Worm (Caenorhabditis elegans) whole organism, mixed stage, embryonic: ENCODE data around the gene sre-31.

Experiments
- M03D4.4 ChIP-seq: sonication (generic microtip); optimal IDR thresholded peaks from 2 replicates; lab custom pipeline; 2017; ENCODE audit warnings: mild to moderate bottlenecking, missing genetic modification characterization, missing compliant biosample characterization
- bed-3 ChIP-seq: fragments of 200-800 bp; sonication (Bioruptor generic); optimal IDR thresholded peaks from 3 replicates; lab custom pipeline; 2018; ENCODE audit warnings: mild to moderate bottlenecking, missing genetic modification characterization, moderate library complexity, missing compliant biosample characterization
- blmp-1 ChIP-seq: fragments of 150-350 bp; optimal IDR thresholded peaks from 2 replicates; lab custom pipeline; 2014; ENCODE audit warnings: missing biosample characterization, missing genetic modification characterization
- ceh-39 ChIP-seq: fragments of 150-350 bp; optimal IDR thresholded peaks from 2 replicates; lab custom pipeline; 2014; ENCODE audit warnings: missing biosample characterization, missing genetic modification characterization
- ceh-43 ChIP-seq: fragments of 200-800 bp; sonication (Bioruptor generic); optimal IDR thresholded peaks from 2 replicates; lab custom pipeline; 2018; ENCODE audit warnings: mild to moderate bottlenecking, missing genetic modification characterization, moderate library complexity, missing compliant biosample characterization
- ceh-83 ChIP-seq: fragments of 200-800 bp; sonication (Bioruptor generic); optimal IDR thresholded peaks from 2 replicates; lab custom pipeline; 2018; ENCODE audit warnings: mild to moderate bottlenecking, missing genetic modification characterization, missing compliant biosample characterization
- ces-1 ChIP-seq: fragments of 150-350 bp; optimal IDR thresholded peaks from 2 replicates; lab custom pipeline; 2014; ENCODE audit warnings: missing biosample characterization, missing genetic modification reagents, missing genetic modification characterization
- cnd-1 ChIP-seq: fragments of 200-800 bp; sonication (Bioruptor generic); optimal IDR thresholded peaks from 2 replicates; lab custom pipeline; 2018; ENCODE audit warnings: mild to moderate bottlenecking, missing genetic modification characterization, missing compliant biosample characterization
- drap-1 ChIP-seq: fragments of 200-800 bp; sonication (Bioruptor generic); optimal IDR thresholded peaks from 3 replicates; lab custom pipeline; 2018; ENCODE audit warnings: mild to moderate bottlenecking, missing genetic modification characterization, missing compliant biosample characterization
- elt-1 ChIP-seq: sonication (generic microtip); optimal IDR thresholded peaks from 2 replicates; lab custom pipeline; 2017; ENCODE audit warnings: missing genetic modification characterization, mild to moderate bottlenecking, missing compliant biosample characterization, antibody characterized with exemption, moderate library complexity, borderline replicate concordance; ENCODE audit not compliant: insufficient read depth
- elt-3 ChIP-seq: fragments of 150-350 bp; optimal IDR thresholded peaks from 2 replicates; lab custom pipeline; 2014; ENCODE audit warnings: missing biosample characterization, missing genetic modification characterization
- flh-1 ChIP-seq: fragments of 200-800 bp; sonication (Bioruptor generic); optimal IDR thresholded peaks from 2 replicates; lab custom pipeline; 2018; ENCODE audit warnings: mild to moderate bottlenecking, missing genetic modification characterization, moderate library complexity, missing compliant biosample characterization
- ham-2 ChIP-seq: fragments of 200-800 bp; sonication (Bioruptor generic); optimal IDR thresholded peaks from 2 replicates; lab custom pipeline; 2018; ENCODE audit warnings: mild to moderate bottlenecking, missing genetic modification characterization, missing compliant biosample characterization
- hlh-1 ChIP-seq: fragments of 150-350 bp; optimal IDR thresholded peaks from 2 replicates; lab custom pipeline; 2014; ENCODE audit warnings: missing biosample characterization, missing genetic modification reagents, missing genetic modification characterization
- lin-13 ChIP-seq: fragments of 150-350 bp; optimal IDR thresholded peaks from 2 replicates; lab custom pipeline; 2014; ENCODE audit warnings: missing biosample characterization, missing genetic modification characterization
- lin-32 ChIP-seq: fragments of 200-800 bp; sonication (Bioruptor generic); optimal IDR thresholded peaks from 2 replicates; lab custom pipeline; 2018; ENCODE audit warnings: mild to moderate bottlenecking, missing genetic modification characterization, missing compliant biosample characterization
- lsy-2 ChIP-seq: fragments of 150-350 bp; optimal IDR thresholded peaks from 2 replicates; lab custom pipeline; 2014; ENCODE audit warnings: missing biosample characterization, missing genetic modification characterization
- mab-5 ChIP-seq: fragments of 150-350 bp; optimal IDR thresholded peaks from 2 replicates; lab custom pipeline; 2014; ENCODE audit warnings: missing biosample characterization, missing genetic modification characterization
- mep-1 ChIP-seq: fragments of 150-350 bp; optimal IDR thresholded peaks from 2 replicates; lab custom pipeline; 2017; ENCODE audit warnings: missing biosample characterization, missing genetic modification reagents, missing genetic modification characterization, inconsistent platforms
- mls-2 ChIP-seq: sonication (generic microtip); optimal IDR thresholded peaks from 2 replicates; lab custom pipeline; 2016; ENCODE audit warnings: mild to moderate bottlenecking, missing genetic modification characterization, moderate library complexity, missing compliant biosample characterization
- nhr-12 ChIP-seq: fragments of 150-350 bp; optimal IDR thresholded peaks from 2 replicates; lab custom pipeline; 2014; ENCODE audit warnings: missing biosample characterization, missing genetic modification characterization
- nhr-2 ChIP-seq: fragments of 150-350 bp; optimal IDR thresholded peaks from 2 replicates; lab custom pipeline; 2014; ENCODE audit warnings: missing biosample characterization, missing genetic modification characterization
- nhr-28 ChIP-seq: fragments of 150-350 bp; optimal IDR thresholded peaks from 2 replicates; lab custom pipeline; 2014; ENCODE audit warnings: missing biosample characterization, missing genetic modification characterization
- pha-4 ChIP-seq: fragments of 150-350 bp; optimal IDR thresholded peaks from 2 replicates; lab custom pipeline; 2018; ENCODE audit warnings: missing biosample characterization, missing genetic modification reagents, missing genetic modification characterization
- sem-2 ChIP-seq: fragments of 200-800 bp; sonication (Bioruptor generic); optimal IDR thresholded peaks from 2 replicates; lab custom pipeline; 2018; ENCODE audit warnings: mild to moderate bottlenecking, missing genetic modification characterization, missing compliant biosample characterization
- snpc-4 ChIP-seq: fragments of 150-350 bp; optimal IDR thresholded peaks from 2 replicates; lab custom pipeline; 2014; ENCODE audit warnings: missing biosample characterization, missing genetic modification characterization
- sptf-1 ChIP-seq: sonication (generic microtip); optimal IDR thresholded peaks from 2 replicates; lab custom pipeline; 2017; ENCODE audit warnings: mild to moderate bottlenecking, missing genetic modification characterization, moderate library complexity, missing compliant biosample characterization
- tbx-8 ChIP-seq: fragments of 200-800 bp; sonication (Bioruptor generic); optimal IDR thresholded peaks from 2 replicates; lab custom pipeline; 2018; ENCODE audit warnings: mild to moderate bottlenecking, missing genetic modification characterization, moderate library complexity, missing compliant biosample characterization
- unc-120 ChIP-seq: sonication (generic microtip); optimal IDR thresholded peaks from 2 replicates; lab custom pipeline; 2017; ENCODE audit warnings: missing genetic modification characterization, missing compliant biosample characterization; ENCODE audit not compliant: poor library complexity, severe bottlenecking
- unc-39 ChIP-seq: fragments of 150-350 bp; optimal IDR thresholded peaks from 2 replicates; lab custom pipeline; 2014; ENCODE audit warnings: missing biosample characterization, missing genetic modification characterization
- unc-62 ChIP-seq: fragments of 150-350 bp; optimal IDR thresholded peaks from 2 replicates; lab custom pipeline; 2014; ENCODE audit warnings: missing biosample characterization, missing genetic modification reagents, missing genetic modification characterization
- zip-8 ChIP-seq: fragments of 150-350 bp; optimal IDR thresholded peaks from 2 replicates; lab custom pipeline; 2014; ENCODE audit warnings: missing biosample characterization, missing genetic modification characterization
- ztf-11 ChIP-seq: fragments of 150-350 bp; optimal IDR thresholded peaks from 2 replicates; lab custom pipeline; 2014; ENCODE audit warnings: missing biosample characterization, missing genetic modification characterization

The sre-31 gene

DNA sequence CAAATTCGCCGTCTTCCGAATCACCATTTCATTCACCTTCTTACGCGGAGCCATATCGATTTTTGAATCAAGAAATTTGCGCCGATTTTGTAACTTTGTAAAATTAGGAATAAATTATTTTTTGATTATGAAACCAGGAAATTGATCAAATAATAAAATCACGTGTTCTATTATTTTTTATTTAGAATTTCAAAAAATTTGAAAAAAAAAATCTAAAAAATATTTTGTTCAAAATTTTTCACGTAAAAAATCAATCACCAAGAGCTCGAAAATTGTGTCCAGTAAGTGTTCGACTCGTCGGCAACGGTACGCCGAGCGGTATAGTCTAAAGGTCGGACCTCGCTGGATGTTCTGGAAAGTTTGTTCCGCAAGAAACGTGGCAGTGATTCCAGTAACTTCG, 14.9 kb downstream of the sre-31 start, which contains the start of gene Y57A10B.7:
Gene Y57A10B.7 (minus strand): TSS at position 101 of the 400 bp plus-strand sequence.
- TF ChIP-seq M03D4.4 (tag; lab: Kevin White, UChicago) (no peak), ceh-83 (no peak), sem-2 (GFP tag; lab: Kevin White, UChicago) (no peak), sptf-1 (tag; lab: Kevin White, UChicago) (no peak), zip-8 (no peak), lin-32 (GFP tag; lab: Kevin White, UChicago) (no peak), snpc-4 (tag; lab: Kevin White, UChicago) (no peak), lsy-2 (tag; lab: Kevin White, UChicago) (no peak), ztf-11 (no peak), blmp-1 (tag; lab: Kevin White, UChicago) (no peak), mep-1 (tag; lab: Kevin White, UChicago) (no peak), nhr-12 (tag; lab: Kevin White, UChicago) (no peak), lin-13 (no peak), unc-120 (tag; lab: Kevin White, UChicago) (no peak), pha-4 (tag; lab: Kevin White, UChicago) (no peak), tbx-8 (GFP tag; lab: Kevin White, UChicago) (no peak), unc-62 (GFP tag; lab: Kevin White, UChicago) (no peak)

- TF ChIP-seq blmp-1 (tag; lab: Kevin White, UChicago) (no peak), elt-3 (no peak), bed-3 (GFP tag; lab: Kevin White, UChicago) (no peak), snpc-4 (tag; lab: Kevin White, UChicago) (no peak), nhr-12 (tag; lab: Kevin White, UChicago) (no peak)
Measured at ce11 chrII:12389783-12390182, 18.8 kb downstream of the sre-31 start, which contains the start of gene Y57A10B.6. Y57A10B.6 (plus strand) TSS chrII:12390083.

ce11 chrII:12387980-12388379, 20.6 kb downstream of the sre-31 start, which contains the start of gene sre-41:
sre-41 (plus strand) TSS chrII:12388280.
- TF ChIP-seq nhr-12 (tag; lab: Kevin White, UChicago) (no peak), nhr-28 (tag; lab: Kevin White, UChicago) (no peak)

- no peak for TF ChIP-seq unc-39 (tag; lab: Kevin White, UChicago)
- TF ChIP-seq ceh-43, result no peak
- TF ChIP-seq unc-120 (tag; lab: Kevin White, UChicago), result no peak
- no peak for TF ChIP-seq nhr-12 (tag; lab: Kevin White, UChicago)
- no peak for TF ChIP-seq ham-2 (GFP tag; lab: Kevin White, UChicago)
- no peak for TF ChIP-seq ztf-11
- no peak for TF ChIP-seq M03D4.4 (tag; lab: Kevin White, UChicago)
- TF ChIP-seq drap-1 (GFP tag; lab: Kevin White, UChicago), result no peak
- TF ChIP-seq elt-1 (tag; lab: Kevin White, UChicago), result no peak
- no peak for TF ChIP-seq mls-2 (tag; lab: Kevin White, UChicago)
- no peak for TF ChIP-seq lin-13
- no peak for TF ChIP-seq zip-8
- no peak for TF ChIP-seq lin-32 (GFP tag; lab: Kevin White, UChicago)
- TF ChIP-seq snpc-4 (tag; lab: Kevin White, UChicago), result no peak
- no peak for TF ChIP-seq hlh-1
- no peak for TF ChIP-seq mep-1 (tag; lab: Kevin White, UChicago)
- TF ChIP-seq, all 35 proteins: peak for 0
Measured at ce11 chrII:12387487-12387886, 21.1 kb downstream of the sre-31 start.

ce11 chrII:12386781-12387180, 21.8 kb downstream of the sre-31 start, which contains the start of gene sre-42:
sre-42 (minus strand) TSS chrII:12386881.
- no peak for TF ChIP-seq ham-2 (GFP tag; lab: Kevin White, UChicago)
- TF ChIP-seq lsy-2 (tag; lab: Kevin White, UChicago), result no peak
- TF ChIP-seq nhr-2 (tag; lab: Kevin White, UChicago), result no peak
- TF ChIP-seq bed-3 (GFP tag; lab: Kevin White, UChicago), result no peak
- TF ChIP-seq ztf-11, result no peak
- TF ChIP-seq ceh-39, result no peak
- TF ChIP-seq hlh-1, result no peak
- TF ChIP-seq flh-1 (GFP tag; lab: Kevin White, UChicago), result no peak
- TF ChIP-seq unc-120 (tag; lab: Kevin White, UChicago), result no peak
- no peak for TF ChIP-seq cnd-1 (tag; lab: Kevin White, UChicago)
- no peak for TF ChIP-seq mep-1 (tag; lab: Kevin White, UChicago)
- no peak for TF ChIP-seq nhr-12 (tag; lab: Kevin White, UChicago)
- TF ChIP-seq ceh-43, result no peak
- TF ChIP-seq tbx-8 (GFP tag; lab: Kevin White, UChicago), result no peak
- TF ChIP-seq elt-1 (tag; lab: Kevin White, UChicago), result no peak
- TF ChIP-seq nhr-28 (tag; lab: Kevin White, UChicago), result no peak
- TF ChIP-seq blmp-1 (tag; lab: Kevin White, UChicago), result no peak
- TF ChIP-seq zip-8, result no peak
- TF ChIP-seq mab-5 (tag; lab: Kevin White, UChicago), result no peak
- TF ChIP-seq ces-1, result no peak
